Worm (Caenorhabditis elegans) whole organism, L1 larva: Measurements from ENCODE around the gene acp-5.

Source experiments
- ceh-90 ChIP-seq: sonication (generic microtip); optimal IDR thresholded peaks from 2 replicates; lab custom pipeline; 2016; ENCODE audit warnings: missing genetic modification characterization, missing compliant biosample characterization
- fkh-10 ChIP-seq: sonication (generic microtip); optimal IDR thresholded peaks from 2 replicates; lab custom pipeline; 2017; ENCODE audit warnings: missing biosample characterization, missing genetic modification reagents, missing genetic modification characterization
- jun-1 ChIP-seq: fragments of 150-350 bp; optimal IDR thresholded peaks from 2 replicates; lab custom pipeline; 2014; ENCODE audit warnings: missing biosample characterization, missing genetic modification reagents, missing genetic modification characterization
- lin-13 ChIP-seq: fragments of 150-350 bp; optimal IDR thresholded peaks from 2 replicates; lab custom pipeline; 2014; ENCODE audit warnings: missing biosample characterization, missing genetic modification reagents, missing genetic modification characterization
- lsy-2 ChIP-seq, 2 experiments: fragments of 150-350 bp; optimal IDR thresholded peaks; 2 replicates each; lab custom pipeline; 2014; ENCODE audit warnings: missing biosample characterization in 2 of 2, missing genetic modification characterization in 2 of 2
- nhr-12 ChIP-seq: sonication (generic microtip); optimal IDR thresholded peaks from 2 replicates; lab custom pipeline; 2017; ENCODE audit warnings: missing biosample characterization, missing genetic modification characterization
- nhr-90 ChIP-seq: sonication (generic microtip); optimal IDR thresholded peaks from 2 replicates; lab custom pipeline; 2016; ENCODE audit warnings: mild to moderate bottlenecking, missing genetic modification characterization, missing compliant biosample characterization; ENCODE audit not compliant: poor library complexity

DNA sequence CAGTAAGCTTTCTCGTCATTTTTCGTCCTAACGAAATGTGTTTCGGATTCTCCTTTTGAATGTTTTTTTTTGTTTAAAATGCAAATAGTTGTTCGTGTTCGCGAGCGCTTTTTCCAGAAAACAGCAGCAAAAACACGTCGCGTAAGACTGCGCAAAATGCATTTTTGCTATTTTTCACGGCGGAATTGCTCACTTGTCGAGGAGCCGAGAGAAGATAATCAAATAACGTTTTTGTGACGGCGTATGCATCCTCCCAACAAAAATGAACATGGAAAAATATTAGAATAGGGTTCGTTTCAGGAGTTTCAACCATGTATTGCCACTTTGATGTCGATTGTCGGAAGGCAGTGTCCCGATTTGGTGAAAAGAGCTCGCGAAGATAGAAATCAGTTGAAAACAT lies 47.8 kb downstream of the acp-5 start:
- TF ChIP-seq lin-13 (GFP tag; lab: Kevin White, UChicago), result no peak
- no peak for TF ChIP-seq jun-1 (tag; lab: Kevin White, UChicago)
- TF ChIP-seq ceh-90 (tag; lab: Kevin White, UChicago), result no peak
- TF ChIP-seq lsy-2 (tag; optimal IDR thresholded peaks at IDR 0.05; lab: Kevin White, UChicago), result no peak
- peak; percentile 28 for TF ChIP-seq fkh-10 (GFP tag; lab: Kevin White, UChicago)
- no peak for TF ChIP-seq nhr-12 (tag; lab: Kevin White, UChicago)
- TF ChIP-seq nhr-90 (tag; lab: Kevin White, UChicago), result no peak
